Worm (Caenorhabditis elegans): ENCODE results near the gene srj-54.

ce11 chrV:2857842-2858241 lies 1.8 kb downstream of the srj-54 start, which contains the start of gene srj-55:
- TF ChIP-seq xbp-1 (tag; optimal IDR thresholded peaks at IDR 0.05) (no peak), egl-27 (tag; optimal IDR thresholded peaks at IDR 0.05) (no peak), fkh-10 (GFP tag; optimal IDR thresholded peaks at IDR 0.05) (no peak), nhr-11 (tag; optimal IDR thresholded peaks at IDR 0.05) (no peak), ceh-63 (GFP tag; optimal IDR thresholded peaks at IDR 0.05) (no peak), ceh-8 (GFP tag; optimal IDR thresholded peaks at IDR 0.05) (no peak), lin-35 (GFP tag; optimal IDR thresholded peaks at IDR 0.05) (no peak), ama-1 (optimal IDR thresholded peaks at IDR 0.05) (no peak), snpc-4 (tag; optimal IDR thresholded peaks at IDR 0.05) (no peak), nhr-237 (tag; optimal IDR thresholded peaks at IDR 0.05) (no peak), zip-4 (GFP tag; optimal IDR thresholded peaks at IDR 0.05) (no peak), mef-2 (tag; optimal IDR thresholded peaks at IDR 0.05) (no peak), mdl-1 (tag; optimal IDR thresholded peaks at IDR 0.05) (no peak), elt-2 (tag; optimal IDR thresholded peaks at IDR 0.05) (no peak)
